Worm (Caenorhabditis elegans) whole organism, L1 larva: Measurements from ENCODE around the gene srd-15.

Source experiments
- aly-2 ChIP-seq: fragments of 150-350 bp; optimal IDR thresholded peaks from 2 replicates; lab custom pipeline; 2014; ENCODE audit warnings: missing biosample characterization, missing genetic modification characterization
- blmp-1 ChIP-seq: fragments of 150-350 bp; optimal IDR thresholded peaks from 2 replicates; lab custom pipeline; 2014; ENCODE audit warnings: missing biosample characterization, missing genetic modification characterization
- lin-13 ChIP-seq: fragments of 150-350 bp; optimal IDR thresholded peaks from 2 replicates; lab custom pipeline; 2014; ENCODE audit warnings: missing biosample characterization, missing genetic modification reagents, missing genetic modification characterization
- mef-2 ChIP-seq: fragments of 150-350 bp; optimal IDR thresholded peaks from 2 replicates; lab custom pipeline; 2014; ENCODE audit warnings: missing biosample characterization, missing genetic modification characterization
- nhr-12 ChIP-seq: sonication (generic microtip); optimal IDR thresholded peaks from 2 replicates; lab custom pipeline; 2017; ENCODE audit warnings: missing biosample characterization, missing genetic modification characterization
- nhr-28 ChIP-seq: fragments of 150-350 bp; optimal IDR thresholded peaks from 2 replicates; lab custom pipeline; 2014; ENCODE audit warnings: missing biosample characterization, missing genetic modification characterization
- nhr-85 ChIP-seq: sonication (generic microtip); peaks from one replicate; lab custom pipeline; 2016; ENCODE audit warnings: missing genetic modification characterization, inconsistent platforms, missing compliant biosample characterization
- snpc-4 ChIP-seq: fragments of 150-350 bp; optimal IDR thresholded peaks from 2 replicates; lab custom pipeline; 2014; ENCODE audit warnings: missing biosample characterization, missing genetic modification characterization
- unc-30 ChIP-seq: sonication (generic microtip); optimal IDR thresholded peaks from 2 replicates; lab custom pipeline; 2017; ENCODE audit warnings: missing biosample characterization, missing genetic modification characterization
- unc-62 ChIP-seq: fragments of 150-350 bp; optimal IDR thresholded peaks from 2 replicates; lab custom pipeline; 2014; ENCODE audit warnings: missing biosample characterization, missing genetic modification reagents, missing genetic modification characterization

DNA sequence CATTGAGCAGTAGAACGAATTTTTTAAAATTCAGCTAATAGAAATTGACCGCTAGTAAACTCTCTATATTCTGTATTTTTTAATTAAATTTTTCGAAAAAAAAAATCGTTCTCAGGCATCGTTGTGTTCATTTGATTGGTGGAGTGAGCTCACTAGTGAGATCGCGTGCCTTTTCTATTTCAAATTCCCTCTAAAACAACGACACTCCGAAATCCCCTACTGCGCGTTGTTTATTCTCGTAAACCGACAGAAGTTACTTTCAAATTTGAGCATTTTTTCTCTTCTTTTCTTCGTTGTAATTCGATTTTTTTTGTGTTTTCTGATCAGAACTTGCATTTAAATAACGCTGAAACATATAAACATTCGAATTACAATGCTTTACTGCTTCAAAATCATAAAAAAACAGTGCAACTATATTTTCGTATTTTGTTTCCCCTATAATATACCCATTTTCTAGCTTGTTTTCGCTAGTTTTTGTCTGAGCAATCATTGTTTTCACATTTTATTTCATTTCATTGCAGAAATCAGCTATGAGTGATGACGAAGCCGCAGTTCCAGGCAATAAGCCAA lies 33.4 kb upstream of the srd-15 start, which contains the start of gene syf-3:
- TF ChIP-seq snpc-4 (tag; lab: Kevin White, UChicago) (peak; percentile 38), unc-62 (no peak), aly-2 (tag; lab: Kevin White, UChicago) (peak; percentile 69), unc-30 (no peak), lin-13 (GFP tag; lab: Kevin White, UChicago) (no peak), mef-2 (tag; lab: Kevin White, UChicago) (no peak), blmp-1 (no peak), nhr-12 (tag; lab: Kevin White, UChicago) (no peak), nhr-85 (tag; lab: Kevin White, UChicago) (peak; percentile 79), nhr-28 (no peak)
